Worm (Caenorhabditis elegans) whole organism, L3 larva: ENCODE data around the gene letm-1.
A peak's percentile ranks its signal among the peaks of the same experiment; 100 is the strongest.

ENCODE experiments used
- R02D3.7 ChIP-seq: fragments of 150-350 bp; optimal IDR thresholded peaks from 2 replicates; lab custom pipeline; 2014; ENCODE audit warnings: missing biosample characterization, missing genetic modification characterization
- ZK546.5 ChIP-seq: sonication (generic microtip); optimal IDR thresholded peaks from 2 replicates; lab custom pipeline; 2017; ENCODE audit warnings: missing biosample characterization, missing genetic modification characterization
- ama-1 ChIP-seq: fragments of 150-350 bp; optimal IDR thresholded peaks from 2 replicates; lab custom pipeline; 2018
- ceh-28 ChIP-seq: fragments of 150-350 bp; optimal IDR thresholded peaks from 2 replicates; lab custom pipeline; 2014; ENCODE audit warnings: missing biosample characterization, missing genetic modification reagents, missing genetic modification characterization
- ceh-82 ChIP-seq: fragments of 150-350 bp; optimal IDR thresholded peaks from 2 replicates; lab custom pipeline; 2014; ENCODE audit warnings: missing biosample characterization, missing genetic modification characterization
- egl-27 ChIP-seq: sonication (generic microtip); optimal IDR thresholded peaks from 4 replicates; lab custom pipeline; 2017; ENCODE audit warnings: missing biosample characterization, missing genetic modification reagents, missing genetic modification characterization
- egl-5 ChIP-seq: fragments of 150-350 bp; optimal IDR thresholded peaks from 2 replicates; lab custom pipeline; 2017; ENCODE audit warnings: missing biosample characterization, missing genetic modification reagents, missing genetic modification characterization, inconsistent platforms
- elt-1 ChIP-seq: fragments of 150-350 bp; optimal IDR thresholded peaks from 2 replicates; lab custom pipeline; 2014; ENCODE audit warnings: missing biosample characterization, missing genetic modification characterization
- elt-2 ChIP-seq: sonication (generic microtip); optimal IDR thresholded peaks from 2 replicates; lab custom pipeline; 2016; ENCODE audit warnings: missing genetic modification reagents, mild to moderate bottlenecking, missing genetic modification characterization, missing compliant biosample characterization
- eor-1 ChIP-seq, 2 experiments: fragments of 150-350 bp; optimal IDR thresholded peaks; 2 replicates each; lab custom pipeline; 2014 to 2018; ENCODE audit warnings: missing biosample characterization in 2 of 2, missing genetic modification characterization in 2 of 2
- fkh-10 ChIP-seq: sonication (generic microtip); optimal IDR thresholded peaks from 2 replicates; lab custom pipeline; 2017; ENCODE audit warnings: missing biosample characterization, missing genetic modification reagents, missing genetic modification characterization
- fkh-2 ChIP-seq: fragments of 150-350 bp; optimal IDR thresholded peaks from 2 replicates; lab custom pipeline; 2014; ENCODE audit warnings: missing biosample characterization, missing genetic modification reagents, missing genetic modification characterization
- hmg-11 ChIP-seq: sonication (generic microtip); optimal IDR thresholded peaks from 2 replicates; lab custom pipeline; 2016; ENCODE audit warnings: missing genetic modification characterization, missing compliant biosample characterization
- jun-1 ChIP-seq: fragments of 150-350 bp; optimal IDR thresholded peaks from 2 replicates; lab custom pipeline; 2014; ENCODE audit warnings: missing biosample characterization, missing genetic modification reagents, missing genetic modification characterization
- lin-15B ChIP-seq: fragments of 150-350 bp; optimal IDR thresholded peaks from 2 replicates; lab custom pipeline; 2014; ENCODE audit warnings: missing biosample characterization, missing genetic modification characterization
- lin-39 ChIP-seq: fragments of 150-350 bp; optimal IDR thresholded peaks from 2 replicates; lab custom pipeline; 2018; ENCODE audit warnings: missing biosample characterization, missing genetic modification reagents, missing genetic modification characterization
- lsy-12 ChIP-seq: sonication (generic microtip); optimal IDR thresholded peaks from 2 replicates; lab custom pipeline; 2016; ENCODE audit warnings: mild to moderate bottlenecking, missing genetic modification characterization, missing compliant biosample characterization
- mdl-1 ChIP-seq: fragments of 150-350 bp; optimal IDR thresholded peaks from 2 replicates; lab custom pipeline; 2014; ENCODE audit warnings: missing biosample characterization, missing genetic modification characterization
- mml-1 ChIP-seq: fragments of 150-350 bp; sonication (generic microtip); optimal IDR thresholded peaks from 3 replicates; lab custom pipeline; 2014; ENCODE audit warnings: missing biosample characterization, missing genetic modification characterization
- nfya-1 ChIP-seq: sonication (generic microtip); optimal IDR thresholded peaks from 2 replicates; lab custom pipeline; 2017; ENCODE audit warnings: missing genetic modification characterization, mild to moderate bottlenecking, missing compliant biosample characterization, antibody characterized with exemption, moderate library complexity; ENCODE audit not compliant: insufficient read depth
- nhr-11 ChIP-seq: fragments of 150-350 bp; optimal IDR thresholded peaks from 2 replicates; lab custom pipeline; 2014; ENCODE audit warnings: missing biosample characterization, missing genetic modification characterization
- nhr-23 ChIP-seq: fragments of 150-350 bp; optimal IDR thresholded peaks from 2 replicates; lab custom pipeline; 2014; ENCODE audit warnings: missing biosample characterization, missing genetic modification reagents, missing genetic modification characterization
- nhr-237 ChIP-seq: fragments of 150-350 bp; optimal IDR thresholded peaks from 2 replicates; lab custom pipeline; 2014; ENCODE audit warnings: missing biosample characterization, missing genetic modification characterization
- nhr-25 ChIP-seq: sonication (generic microtip); optimal IDR thresholded peaks from 2 replicates; lab custom pipeline; 2017; ENCODE audit warnings: missing biosample characterization, missing genetic modification characterization
- nhr-28 ChIP-seq: fragments of 150-350 bp; optimal IDR thresholded peaks from 2 replicates; lab custom pipeline; 2014; ENCODE audit warnings: missing biosample characterization, missing genetic modification characterization
- nhr-43 ChIP-seq: sonication (generic microtip); optimal IDR thresholded peaks from 2 replicates; lab custom pipeline; 2016; ENCODE audit warnings: mild to moderate bottlenecking, missing genetic modification characterization, missing compliant biosample characterization; ENCODE audit not compliant: poor library complexity, severe bottlenecking
- nhr-67 ChIP-seq: fragments of 150-350 bp; optimal IDR thresholded peaks from 2 replicates; lab custom pipeline; 2014; ENCODE audit warnings: missing biosample characterization, missing genetic modification characterization
- nhr-76 ChIP-seq: fragments of 150-350 bp; sonication (generic microtip); optimal IDR thresholded peaks from 5 replicates; lab custom pipeline; 2014; ENCODE audit warnings: missing biosample characterization, missing genetic modification characterization
- nhr-77 ChIP-seq: fragments of 150-350 bp; optimal IDR thresholded peaks from 2 replicates; lab custom pipeline; 2014; ENCODE audit warnings: missing biosample characterization, missing genetic modification characterization
- pha-4 ChIP-seq: fragments of 150-350 bp; optimal IDR thresholded peaks from 2 replicates; lab custom pipeline; 2014; ENCODE audit warnings: missing biosample characterization, missing genetic modification reagents, missing genetic modification characterization
- pqm-1 ChIP-seq: fragments of 150-350 bp; optimal IDR thresholded peaks from 2 replicates; lab custom pipeline; 2017; ENCODE audit warnings: missing biosample characterization, missing genetic modification characterization, inconsistent platforms
- snpc-4 ChIP-seq: fragments of 150-350 bp; optimal IDR thresholded peaks from 2 replicates; lab custom pipeline; 2014; ENCODE audit warnings: missing biosample characterization, missing genetic modification characterization
- tbx-2 ChIP-seq: sonication (generic microtip); optimal IDR thresholded peaks from 2 replicates; lab custom pipeline; 2016; ENCODE audit warnings: mild to moderate bottlenecking, missing genetic modification characterization, missing compliant biosample characterization
- unc-39 ChIP-seq: sonication (generic microtip); optimal IDR thresholded peaks from 4 replicates; lab custom pipeline; 2017; ENCODE audit warnings: missing biosample characterization, missing genetic modification characterization
- unc-62 ChIP-seq: fragments of 150-350 bp; sonication (generic microtip); optimal IDR thresholded peaks from 4 replicates; lab custom pipeline; 2014; ENCODE audit warnings: missing biosample characterization, missing genetic modification reagents, missing genetic modification characterization
- ztf-11 ChIP-seq: fragments of 150-350 bp; optimal IDR thresholded peaks from 2 replicates; lab custom pipeline; 2014; ENCODE audit warnings: missing biosample characterization, missing genetic modification characterization

Gene letm-1

ce11 chrV:13653713-13654393, 7.2 kb upstream of the letm-1 start, which contains the start of gene lpin-1:
Gene lpin-1 (minus strand): TSS chrV:13654129.
- TF ChIP-seq nhr-23 (tag; lab: Kevin White, UChicago), result peak; percentile 32
- peak; percentile 19 for TF ChIP-seq nhr-25
- TF ChIP-seq mml-1 (tag; lab: Kevin White, UChicago), result no peak
- TF ChIP-seq elt-2, result peak; percentile 72
- TF ChIP-seq nhr-43 (tag; lab: Kevin White, UChicago), result peak; percentile 0
- TF ChIP-seq ceh-28 (tag; lab: Kevin White, UChicago), result no peak
- peak; percentile 11 for TF ChIP-seq lsy-12 (tag; lab: Kevin White, UChicago)
- peak; percentile 79 for TF ChIP-seq pqm-1 (tag; lab: Kevin White, UChicago)
- TF ChIP-seq, all 47 proteins: peak for 6

- TF ChIP-seq pha-4 (tag; lab: Kevin White, UChicago), result peak; percentile 1
- no peak for TF ChIP-seq lin-39
- TF ChIP-seq nhr-237, result no peak
- TF ChIP-seq nhr-28 (tag; lab: Kevin White, UChicago), result no peak
- TF ChIP-seq ama-1 (lab: Kevin White, UChicago), result peak; percentile 70
- TF ChIP-seq unc-39, result no peak
- peak; percentile 34 for TF ChIP-seq nhr-43 (tag; lab: Kevin White, UChicago)
- no peak for TF ChIP-seq ztf-11
Measured at ce11 chrV:13654394-13654792, 6.7 kb upstream of the letm-1 start.

- peak; percentile 63 for TF ChIP-seq ama-1 (lab: Kevin White, UChicago)
- peak; percentile 21 for TF ChIP-seq nhr-28 (tag; lab: Kevin White, UChicago)
- peak; percentile 37 for TF ChIP-seq snpc-4
- TF ChIP-seq lin-39, result peak; percentile 70
- no peak for TF ChIP-seq nhr-67 (tag; lab: Kevin White, UChicago)
- peak; percentile 14 for TF ChIP-seq R02D3.7
- TF ChIP-seq ceh-28 (tag; lab: Kevin White, UChicago), result peak; percentile 51
- peak; percentile 7 for TF ChIP-seq jun-1 (tag; lab: Kevin White, UChicago)
- peak; percentile 70 for TF ChIP-seq egl-5 (tag; lab: Kevin White, UChicago)
- TF ChIP-seq nhr-237, result no peak
- peak; percentile 75 for TF ChIP-seq nhr-43 (tag; lab: Kevin White, UChicago)
- no peak for TF ChIP-seq eor-1 (tag; optimal IDR thresholded peaks at IDR 0.05; lab: Kevin White, UChicago)
- no peak for TF ChIP-seq nhr-77
- no peak for TF ChIP-seq nhr-76 (tag; lab: Kevin White, UChicago)
- TF ChIP-seq unc-62, result peak; percentile 24
- TF ChIP-seq hmg-11 (tag; lab: Kevin White, UChicago), result peak; percentile 47
- TF ChIP-seq nhr-25, result peak; percentile 81
- TF ChIP-seq mdl-1 (tag; lab: Kevin White, UChicago), result peak; percentile 11
- TF ChIP-seq nhr-11 (tag; lab: Kevin White, UChicago), result peak; percentile 22
- TF ChIP-seq lsy-12 (tag; lab: Kevin White, UChicago), result peak; percentile 52
- no peak for TF ChIP-seq mml-1 (tag; lab: Kevin White, UChicago)
- peak; percentile 51 for TF ChIP-seq fkh-10 (GFP tag; lab: Kevin White, UChicago)
- TF ChIP-seq ZK546.5 (tag; lab: Kevin White, UChicago), result no peak
- TF ChIP-seq fkh-2 (tag; lab: Kevin White, UChicago), result no peak
- peak; percentile 28 for TF ChIP-seq elt-2
- TF ChIP-seq pqm-1 (tag; lab: Kevin White, UChicago), result peak; percentile 1
- peak; percentile 61 for TF ChIP-seq lin-15B
- peak; percentile 84 for TF ChIP-seq nhr-23 (tag; lab: Kevin White, UChicago)
- peak; percentile 80 for TF ChIP-seq nfya-1 (tag; lab: Kevin White, UChicago)
- TF ChIP-seq egl-27, result no peak
- TF ChIP-seq elt-1 (tag; lab: Kevin White, UChicago), result peak; percentile 61
- peak; percentile 83 for TF ChIP-seq pha-4 (tag; lab: Kevin White, UChicago)
- peak; percentile 9 for TF ChIP-seq tbx-2
- TF ChIP-seq ceh-82 (tag; lab: Kevin White, UChicago), result no peak
- TF ChIP-seq, all 47 proteins: peak for 24
Measured at ce11 chrV:13655202-13655764, 5.8 kb upstream of the letm-1 start.
